Fruit fly (Drosophila melanogaster) whole organism, embryonic: Measurements from ENCODE around the gene CG17377.

ENCODE experiments used
- CG10321 ChIP-seq: fragments of 200-800 bp; sonication (Bioruptor generic); IDR thresholded peaks from 2 replicates; pipeline ENCODE4 v1.3.6; 2022; ENCODE audit warnings: missing biosample characterization, missing genetic modification characterization
- CG11247 ChIP-seq: fragments of 200-800 bp; sonication (Bioruptor generic); IDR thresholded peaks from 2 replicates; pipeline ENCODE4 v1.3.6; 2022; ENCODE audit warnings: missing biosample characterization, missing genetic modification characterization
- CG12155 ChIP-seq: fragments of 200-800 bp; sonication (Bioruptor generic); optimal IDR thresholded peaks from 3 replicates; lab custom pipeline; 2016; ENCODE audit warnings: missing biosample characterization, missing genetic modification characterization
- CG13894 ChIP-seq: fragments of 200-800 bp; sonication (Bioruptor generic); optimal IDR thresholded peaks from 3 replicates; lab custom pipeline; 2018; ENCODE audit warnings: missing biosample characterization, mild to moderate bottlenecking, missing genetic modification characterization, moderate library complexity
- CG1832 ChIP-seq: fragments of 200-800 bp; sonication (Bioruptor generic); optimal IDR thresholded peaks from 2 replicates; lab custom pipeline; 2017; ENCODE audit warnings: missing biosample characterization, mild to moderate bottlenecking, missing genetic modification characterization, inconsistent platforms
- CG32532 ChIP-seq: fragments of 200-800 bp; sonication (Bioruptor generic); IDR thresholded peaks from 2 replicates; pipeline ENCODE4 v1.3.6; 2022; ENCODE audit warnings: missing biosample characterization, missing genetic modification characterization
- CG6654 ChIP-seq: fragments of 200-800 bp; sonication (Bioruptor generic); optimal IDR thresholded peaks from 2 replicates; lab custom pipeline; 2017; ENCODE audit warnings: missing biosample characterization, mild to moderate bottlenecking, missing genetic modification characterization
- CG8478 ChIP-seq: fragments of >200 bp; optimal IDR thresholded peaks from 2 replicates; lab custom pipeline; 2018
- CG9609 ChIP-seq: fragments of 200-800 bp; sonication (Bioruptor generic); optimal IDR thresholded peaks from 3 replicates; lab custom pipeline; 2016; ENCODE audit warnings: missing biosample characterization, missing genetic modification characterization
- Ets65A ChIP-seq: fragments of 200-800 bp; sonication (Bioruptor generic); peaks from one replicate; lab custom pipeline; 2016; ENCODE audit warnings: missing biosample characterization, missing genetic modification characterization
- Ets97D ChIP-seq: fragments of 200-800 bp; sonication (Bioruptor generic); optimal IDR thresholded peaks from 3 replicates; lab custom pipeline; 2016; ENCODE audit warnings: missing biosample characterization, missing genetic modification characterization
- H15 ChIP-seq: fragments of 200-800 bp; sonication (Bioruptor generic); IDR thresholded peaks from 3 replicates; pipeline ENCODE4 v1.3.6; 2022; ENCODE audit warnings: missing biosample characterization, missing genetic modification characterization
- Lim3 ChIP-seq: fragments of 200-800 bp; sonication (Bioruptor generic); IDR thresholded peaks from 2 replicates; pipeline ENCODE4 v1.3.6; 2022; ENCODE audit warnings: missing biosample characterization, missing genetic modification characterization
- Med ChIP-seq: fragments of 200-800 bp; sonication (Bioruptor generic); peaks from one replicate; lab custom pipeline; 2016; ENCODE audit warnings: missing biosample characterization, missing genetic modification characterization, mild to moderate bottlenecking, inconsistent platforms, moderate library complexity
- Nf-YB ChIP-seq: fragments of 200-800 bp; sonication (Bioruptor generic); optimal IDR thresholded peaks from 3 replicates; lab custom pipeline; 2019; ENCODE audit warnings: missing biosample characterization, mild to moderate bottlenecking, missing genetic modification characterization, moderate library complexity
- Nf-YC ChIP-seq: fragments of 200-800 bp; optimal IDR thresholded peaks from 3 replicates; lab custom pipeline; 2019; ENCODE audit warnings: missing biosample characterization, mild to moderate bottlenecking, missing genetic modification characterization, moderate library complexity
- NfI ChIP-seq: fragments of 200-800 bp; sonication (Bioruptor generic); optimal IDR thresholded peaks from 3 replicates; lab custom pipeline; 2018; ENCODE audit warnings: missing biosample characterization, mild to moderate bottlenecking, missing genetic modification characterization, moderate library complexity
- Trl ChIP-seq, 3 experiments: fragments of >200 bp in 2 of 3; fragments of 200-800 bp in 1 of 3; sonication (Bioruptor generic) in 1 of 3; optimal IDR thresholded peaks; 2 replicates in 1 of 3; 3 replicates in 2 of 3; lab custom pipeline; 2016 to 2017; ENCODE audit warnings: missing biosample characterization in 1 of 3, missing genetic modification characterization in 1 of 3
- abd-A ChIP-seq: fragments of 200-800 bp; sonication (Bioruptor generic); optimal IDR thresholded peaks from 3 replicates; lab custom pipeline; 2019; ENCODE audit warnings: missing biosample characterization, mild to moderate bottlenecking, missing genetic modification characterization, moderate library complexity
- ash1 ChIP-seq: fragments of 200-800 bp; sonication (Bioruptor generic); optimal IDR thresholded peaks from 2 replicates; lab custom pipeline; 2018; ENCODE audit warnings: missing biosample characterization, mild to moderate bottlenecking, missing genetic modification characterization
- cg ChIP-seq: fragments of 200-800 bp; sonication (Bioruptor generic); optimal IDR thresholded peaks from 3 replicates; lab custom pipeline; 2019; ENCODE audit warnings: missing biosample characterization, mild to moderate bottlenecking, missing genetic modification characterization, moderate library complexity
- chinmo ChIP-seq: fragments of 200-800 bp; sonication (Bioruptor generic); IDR thresholded peaks from 4 replicates; pipeline ENCODE4 v1.3.6; 2022; ENCODE audit warnings: missing biosample characterization, missing genetic modification characterization; ENCODE audit not compliant: partially characterized antibody
- ci ChIP-seq: fragments of 200-800 bp; sonication (Bioruptor generic); IDR thresholded peaks from 3 replicates; pipeline ENCODE4 v1.3.6; 2022; ENCODE audit warnings: missing biosample characterization, missing genetic modification characterization
- crol ChIP-seq: fragments of 200-800 bp; sonication (Bioruptor generic); IDR thresholded peaks from 2 replicates; pipeline ENCODE4 v1.3.6; 2022; ENCODE audit warnings: missing biosample characterization, missing genetic modification characterization
- dmrt99B ChIP-seq: fragments of 200-800 bp; sonication (Bioruptor generic); optimal IDR thresholded peaks from 2 replicates; lab custom pipeline; 2018; ENCODE audit warnings: missing biosample characterization, mild to moderate bottlenecking, missing genetic modification characterization, moderate library complexity
- dysf ChIP-seq: fragments of 200-800 bp; sonication (Bioruptor generic); IDR thresholded peaks from 3 replicates; pipeline ENCODE4 v1.3.6; 2022; ENCODE audit warnings: missing biosample characterization, missing genetic modification characterization
- ewg ChIP-seq: fragments of 200-800 bp; sonication (Bioruptor generic); optimal IDR thresholded peaks from 3 replicates; lab custom pipeline; 2017; ENCODE audit warnings: mild to moderate bottlenecking, missing biosample characterization, missing genetic modification reagents, missing genetic modification characterization
- exex ChIP-seq: fragments of 200-800 bp; sonication (Bioruptor generic); optimal IDR thresholded peaks from 4 replicates; lab custom pipeline; 2018; ENCODE audit warnings: missing biosample characterization, mild to moderate bottlenecking, missing genetic modification characterization, moderate library complexity
- fru ChIP-seq: fragments of >200 bp; optimal IDR thresholded peaks from 2 replicates; lab custom pipeline; 2017
- gcm ChIP-seq: fragments of 200-800 bp; sonication (Bioruptor generic); optimal IDR thresholded peaks from 2 replicates; lab custom pipeline; 2019; ENCODE audit warnings: missing biosample characterization, mild to moderate bottlenecking, missing genetic modification characterization, moderate library complexity
- gsb-n ChIP-seq: fragments of 200-800 bp; sonication (Bioruptor generic); optimal IDR thresholded peaks from 3 replicates; lab custom pipeline; 2018; ENCODE audit warnings: missing biosample characterization, mild to moderate bottlenecking, missing genetic modification characterization
- her ChIP-seq: fragments of 200-800 bp; sonication (Bioruptor generic); optimal IDR thresholded peaks from 2 replicates; lab custom pipeline; 2016; ENCODE audit warnings: missing biosample characterization, missing genetic modification characterization
- insv ChIP-seq, 2 experiments: fragments of 200-800 bp; sonication (Bioruptor generic); optimal IDR thresholded peaks; 3 replicates each; lab custom pipeline; 2016 to 2018; ENCODE audit warnings: missing biosample characterization in 2 of 2, missing genetic modification characterization in 2 of 2
- jumu ChIP-seq: fragments of 200-800 bp; sonication (Bioruptor generic); optimal IDR thresholded peaks from 3 replicates; lab custom pipeline; 2016; ENCODE audit warnings: missing biosample characterization, missing genetic modification characterization
- ken ChIP-seq: fragments of 200-800 bp; sonication (Bioruptor generic); IDR thresholded peaks from 3 replicates; pipeline ENCODE4 v1.3.6; 2022; ENCODE audit warnings: missing biosample characterization, missing genetic modification characterization
- nmo ChIP-seq: fragments of 200-800 bp; sonication (Bioruptor generic); optimal IDR thresholded peaks from 2 replicates; lab custom pipeline; 2018; ENCODE audit warnings: missing biosample characterization, mild to moderate bottlenecking, missing genetic modification characterization, moderate library complexity
- otp ChIP-seq: fragments of 200-800 bp; sonication (Bioruptor generic); IDR thresholded peaks from 3 replicates; pipeline ENCODE4, ENCODE4 v1.3.6; 2022; ENCODE audit warnings: missing biosample characterization, missing genetic modification characterization
- peb ChIP-seq: fragments of 200-800 bp; sonication (Bioruptor generic); IDR thresholded peaks from 2 replicates; pipeline ENCODE4 v1.3.6; 2022; ENCODE audit warnings: missing biosample characterization, missing genetic modification characterization
- pfk ChIP-seq: fragments of 200-800 bp; sonication (Bioruptor generic); optimal IDR thresholded peaks from 2 replicates; lab custom pipeline; 2018; ENCODE audit warnings: missing biosample characterization, mild to moderate bottlenecking, missing genetic modification characterization, moderate library complexity
- phol ChIP-seq: fragments of 200-800 bp; sonication (Bioruptor generic); optimal IDR thresholded peaks from 3 replicates; lab custom pipeline; 2018; ENCODE audit warnings: missing biosample characterization, mild to moderate bottlenecking, missing genetic modification characterization, moderate library complexity
- rib ChIP-seq: fragments of 200-800 bp; sonication (Bioruptor generic); IDR thresholded peaks from 2 replicates; pipeline ENCODE4 v1.3.6; 2022; ENCODE audit warnings: missing biosample characterization, missing genetic modification characterization
- sd ChIP-seq: fragments of 200-800 bp; sonication (Bioruptor generic); optimal IDR thresholded peaks from 3 replicates; lab custom pipeline; 2018; ENCODE audit warnings: missing biosample characterization, mild to moderate bottlenecking, missing genetic modification characterization, moderate library complexity
- sr ChIP-seq: fragments of 200-800 bp; sonication (Bioruptor generic); IDR thresholded peaks from 3 replicates; pipeline ENCODE4 v1.3.6; 2022; ENCODE audit warnings: missing biosample characterization, missing genetic modification characterization
- stc ChIP-seq: fragments of 200-800 bp; sonication (Bioruptor generic); IDR thresholded peaks from 2 replicates; pipeline ENCODE4 v1.3.6; 2022; ENCODE audit warnings: missing biosample characterization, missing genetic modification characterization
- sug ChIP-seq: fragments of 200-800 bp; optimal IDR thresholded peaks from 2 replicates; lab custom pipeline; 2019; ENCODE audit warnings: missing biosample characterization, mild to moderate bottlenecking, missing genetic modification characterization, moderate library complexity
- tgo ChIP-seq: fragments of 200-800 bp; sonication (Bioruptor generic); IDR thresholded peaks from 3 replicates; pipeline ENCODE4 v1.3.6; 2022; ENCODE audit warnings: missing biosample characterization, missing genetic modification characterization
- tio ChIP-seq: fragments of 200-800 bp; sonication (Bioruptor generic); optimal IDR thresholded peaks from 2 replicates; lab custom pipeline; 2017; ENCODE audit warnings: missing biosample characterization, missing genetic modification characterization, inconsistent platforms
- wek ChIP-seq: fragments of 200-800 bp; sonication (Bioruptor generic); optimal IDR thresholded peaks from 3 replicates; lab custom pipeline; 2018; ENCODE audit warnings: missing biosample characterization, mild to moderate bottlenecking, missing genetic modification characterization, moderate library complexity
- z ChIP-seq: fragments of 200-800 bp; sonication (Bioruptor generic); IDR thresholded peaks from 3 replicates; pipeline ENCODE4 v1.3.6; 2022; ENCODE audit warnings: missing biosample characterization, missing genetic modification characterization

Gene CG17377

DNA sequence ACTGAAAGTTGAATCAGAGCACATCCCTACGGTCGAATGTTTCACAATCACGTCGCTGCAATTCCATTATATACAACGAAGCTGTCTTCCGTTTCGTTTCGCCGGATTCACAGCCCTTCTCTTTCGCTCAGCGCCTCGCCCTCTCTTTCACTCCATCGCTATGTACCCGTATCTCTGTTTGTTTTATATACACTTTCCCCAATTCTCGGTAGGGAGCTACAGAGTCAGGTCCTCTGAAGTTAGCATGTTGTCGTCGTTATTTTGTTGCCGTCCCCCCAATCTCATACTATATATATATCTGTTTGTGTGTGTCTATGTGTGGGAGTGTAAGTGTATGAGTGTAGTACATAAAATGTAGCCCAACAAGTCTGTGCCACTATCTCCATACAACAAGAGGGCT is 33.5 kb upstream of the CG17377 start:
- TF ChIP-seq pfk (GFP tag; lab: Kevin White, UChicago) (peak; percentile 48), abd-A (tag; lab: Kevin White, UChicago) (no peak), Med (GFP tag; lab: Kevin White, UChicago) (peak; percentile 5), CG13894 (tag; lab: Kevin White, UChicago) (peak; percentile 8), Nf-YC (tag; lab: Kevin White, UChicago) (peak; percentile 63), dmrt99B (tag; lab: Kevin White, UChicago) (no peak), Nf-YB (peak; percentile 73), H15 (GFP tag; lab: Robert Waterston, UW) (no peak), cg (GFP tag; lab: Kevin White, UChicago) (peak; percentile 47), CG1832 (GFP tag; lab: Kevin White, UChicago) (peak; percentile 41)
- TF ChIP-seq, all 482 proteins: peak for 7

- TF ChIP-seq ewg (GFP tag; lab: Kevin White, UChicago) (peak; percentile 5), ci (peak; percentile 66; the same call in 2 of the 3 replicates), gsb-n (tag; lab: Kevin White, UChicago) (peak; percentile 29), Nf-YC (tag; lab: Kevin White, UChicago) (peak; percentile 99), gcm (GFP tag; lab: Kevin White, UChicago) (peak; percentile 34), insv (GFP tag; optimal IDR thresholded peaks at IDR 0.05; lab: Kevin White, UChicago) (peak in 1 of 2 experiments; percentile 84), ash1 (peak; percentile 6), Ets65A (peak; percentile 88), CG6654 (GFP tag; lab: Kevin White, UChicago) (no peak), Trl (optimal IDR thresholded peaks at IDR 0.05; lab: Kevin White, UChicago) (peak; percentile 73), Trl (GFP tag; optimal IDR thresholded peaks at IDR 0.05; lab: Kevin White, UChicago) (no peak), Ets97D (GFP tag; lab: Kevin White, UChicago) (peak; percentile 65), sd (peak; percentile 43), ken (0 out of 3 replicates have a peak, but pooled peaks have one; percentile 28), Lim3 (GFP tag; lab: Robert Waterston, UW) (no peak), CG9609 (GFP tag; lab: Kevin White, UChicago) (no peak), nmo (GFP tag; lab: Kevin White, UChicago) (peak; percentile 6), pfk (GFP tag; lab: Kevin White, UChicago) (peak; percentile 97), wek (GFP tag; lab: Kevin White, UChicago) (no peak), CG32532 (GFP tag; lab: Robert Waterston, UW) (peak; percentile 28; the same call in 1 of the 2 replicates), CG10321 (peak; percentile 88), abd-A (tag; lab: Kevin White, UChicago) (peak; percentile 58), exex (peak; percentile 3), phol (tag; lab: Kevin White, UChicago) (peak; percentile 5), dysf (GFP tag; lab: Robert Waterston, UW) (0 out of 3 replicates have a peak, but pooled peaks have one; percentile 25), sr (peak; percentile 73), stc (peak; percentile 52; the same call in 1 of the 2 replicates), tio (GFP tag; lab: Kevin White, UChicago) (no peak), otp (GFP tag; lab: Robert Waterston, UW) (no peak), crol (GFP tag; lab: Robert Waterston, UW) (peak; percentile 58), peb (GFP tag; lab: Robert Waterston, UW) (no peak), jumu (no peak), CG11247 (GFP tag; lab: Robert Waterston, UW) (no peak), fru (lab: Kevin White, UChicago) (no peak), NfI (GFP tag; lab: Kevin White, UChicago) (peak; percentile 17), tgo (GFP tag; lab: Robert Waterston, UW) (no peak), z (GFP tag; lab: Robert Waterston, UW) (peak; percentile 77), CG12155 (GFP tag; lab: Kevin White, UChicago) (no peak), her (GFP tag; lab: Kevin White, UChicago) (no peak), sug (tag; lab: Kevin White, UChicago) (peak; percentile 44), chinmo (GFP tag; lab: Robert Waterston, UW) (peak; percentile 86; the same call in 2 of the 4 replicates), rib (GFP tag; lab: Robert Waterston, UW) (0 out of 2 replicates have a peak, but pooled peaks have one; percentile 37), CG8478 (lab: Kevin White, UChicago) (peak; percentile 84)
Observed at dm6 chr2L:6833661-6834073, 31.0 kb upstream of the CG17377 start.
